Fruit fly (Drosophila melanogaster) whole organism, pupa: ENCODE measurements around the gene CG9135.

Experiments used
- CG13204 ChIP-seq: fragments of 200-800 bp; sonication (Bioruptor generic); optimal IDR thresholded peaks from 2 replicates; lab custom pipeline; 2018; ENCODE audit warnings: missing biosample characterization, mild to moderate bottlenecking, missing genetic modification characterization, moderate library complexity
- CG14655 ChIP-seq: fragments of 200-800 bp; sonication (Bioruptor generic); optimal IDR thresholded peaks from 3 replicates; lab custom pipeline; 2017; ENCODE audit warnings: mild to moderate bottlenecking, missing biosample characterization, missing genetic modification reagents, missing genetic modification characterization
- CG15710 ChIP-seq: fragments of 200-800 bp; sonication (Bioruptor generic); optimal IDR thresholded peaks from 2 replicates; lab custom pipeline; 2018; ENCODE audit warnings: missing biosample characterization, mild to moderate bottlenecking, missing genetic modification characterization, moderate library complexity
- CG17806 ChIP-seq: fragments of 200-800 bp; sonication (Bioruptor generic); optimal IDR thresholded peaks from 2 replicates; lab custom pipeline; 2018; ENCODE audit warnings: missing biosample characterization, mild to moderate bottlenecking, missing genetic modification characterization, moderate library complexity
- CG34367 ChIP-seq: fragments of 200-800 bp; sonication (Bioruptor generic); optimal IDR thresholded peaks from 2 replicates; lab custom pipeline; 2018; ENCODE audit warnings: missing biosample characterization, mild to moderate bottlenecking, missing genetic modification characterization
- CG4496 ChIP-seq: fragments of 200-800 bp; sonication (Bioruptor generic); IDR thresholded peaks from 3 replicates; pipeline ENCODE4 v1.3.6; 2022; ENCODE audit warnings: missing biosample characterization, missing genetic modification characterization
- CG8159 ChIP-seq: fragments of 200-800 bp; sonication (Bioruptor generic); optimal IDR thresholded peaks from 3 replicates; lab custom pipeline; 2018; ENCODE audit warnings: missing biosample characterization, mild to moderate bottlenecking, missing genetic modification characterization, moderate library complexity
- CG8301 ChIP-seq: fragments of 200-800 bp; sonication (Bioruptor generic); optimal IDR thresholded peaks from 2 replicates; lab custom pipeline; 2018; ENCODE audit warnings: missing biosample characterization, mild to moderate bottlenecking, missing genetic modification characterization
- CG9948 ChIP-seq: fragments of 200-800 bp; sonication (Bioruptor generic); optimal IDR thresholded peaks from 2 replicates; lab custom pipeline; 2018; ENCODE audit warnings: missing biosample characterization, mild to moderate bottlenecking, missing genetic modification characterization, moderate library complexity
- D1 ChIP-seq: fragments of 200-800 bp; sonication (Bioruptor generic); optimal IDR thresholded peaks from 2 replicates; lab custom pipeline; 2018; ENCODE audit warnings: missing biosample characterization, mild to moderate bottlenecking, missing genetic modification characterization, moderate library complexity
- EcR ChIP-seq: fragments of 200-800 bp; sonication (Bioruptor generic); optimal IDR thresholded peaks from 3 replicates; lab custom pipeline; 2019; ENCODE audit warnings: missing biosample characterization, missing genetic modification characterization, mild to moderate bottlenecking, moderate library complexity, missing genetic modification reagents
- Ets98B ChIP-seq: fragments of 200-800 bp; sonication (Bioruptor generic); IDR thresholded peaks from 2 replicates; pipeline ENCODE4 v1.3.6; 2022; ENCODE audit warnings: missing biosample characterization, missing genetic modification characterization
- Pif1A ChIP-seq: fragments of 200-800 bp; sonication (Bioruptor generic); optimal IDR thresholded peaks from 3 replicates; lab custom pipeline; 2016; ENCODE audit warnings: missing biosample characterization, missing genetic modification characterization
- Snoo ChIP-seq: fragments of 200-800 bp; sonication (Bioruptor generic); optimal IDR thresholded peaks from 3 replicates; lab custom pipeline; 2017; ENCODE audit warnings: missing biosample characterization, mild to moderate bottlenecking, missing genetic modification characterization, inconsistent platforms

dm6 chr2L:6086771-6087170, 36.2 kb downstream of the CG9135 start:
- TF ChIP-seq CG14655 (no peak), D1 (tag; lab: Kevin White, UChicago) (no peak), Snoo (tag; lab: Kevin White, UChicago) (no peak), CG4496 (GFP tag; lab: Robert Waterston, UW) (no peak), CG17806 (tag; lab: Kevin White, UChicago) (no peak), Pif1A (GFP tag; lab: Kevin White, UChicago) (no peak), CG8301 (tag; lab: Kevin White, UChicago) (no peak), EcR (GFP tag; lab: Kevin White, UChicago) (no peak), CG34367 (no peak), CG9948 (tag; lab: Kevin White, UChicago) (no peak), CG8159 (tag; lab: Kevin White, UChicago) (no peak), CG15710 (tag; lab: Kevin White, UChicago) (no peak), Ets98B (GFP tag; lab: Robert Waterston, UW) (no peak), CG13204 (no peak)
